Worm (Caenorhabditis elegans): ENCODE measurements around the gene ZK938.1.

- no peak for TF ChIP-seq snpc-4 (tag; optimal IDR thresholded peaks at IDR 0.05)
- TF ChIP-seq nhr-237 (tag; optimal IDR thresholded peaks at IDR 0.05) = no peak
- no peak for TF ChIP-seq unc-62 (GFP tag; optimal IDR thresholded peaks at IDR 0.05)
- no peak for TF ChIP-seq unc-39 (tag; optimal IDR thresholded peaks at IDR 0.05)
- no peak for TF ChIP-seq elt-1 (tag; optimal IDR thresholded peaks at IDR 0.05; ENCODE audit: borderline replicate concordance, insufficient read depth)
- TF ChIP-seq mep-1 (tag; optimal IDR thresholded peaks at IDR 0.05) = no peak
- TF ChIP-seq ceh-43 (GFP tag; optimal IDR thresholded peaks at IDR 0.05) = no peak
- no peak for TF ChIP-seq lin-13 (tag; optimal IDR thresholded peaks at IDR 0.05)
- no peak for TF ChIP-seq nhr-2 (tag; optimal IDR thresholded peaks at IDR 0.05)
- TF ChIP-seq ces-1 (GFP tag; optimal IDR thresholded peaks at IDR 0.05) = no peak
- TF ChIP-seq ztf-11 (tag; optimal IDR thresholded peaks at IDR 0.05) = no peak
- TF ChIP-seq nhr-12 (tag; optimal IDR thresholded peaks at IDR 0.05) = no peak
Measured at ce11 chrII:9797664-9798063, 31.5 kb upstream of the ZK938.1 start, which contains the start of gene cyp-13A4.
